Worm (Caenorhabditis elegans): ENCODE measurements around the gene Y9C2UA.1.
A peak's percentile ranks its signal among the peaks of the same experiment; 100 is the strongest.

Y9C2UA.1 gene

DNA sequence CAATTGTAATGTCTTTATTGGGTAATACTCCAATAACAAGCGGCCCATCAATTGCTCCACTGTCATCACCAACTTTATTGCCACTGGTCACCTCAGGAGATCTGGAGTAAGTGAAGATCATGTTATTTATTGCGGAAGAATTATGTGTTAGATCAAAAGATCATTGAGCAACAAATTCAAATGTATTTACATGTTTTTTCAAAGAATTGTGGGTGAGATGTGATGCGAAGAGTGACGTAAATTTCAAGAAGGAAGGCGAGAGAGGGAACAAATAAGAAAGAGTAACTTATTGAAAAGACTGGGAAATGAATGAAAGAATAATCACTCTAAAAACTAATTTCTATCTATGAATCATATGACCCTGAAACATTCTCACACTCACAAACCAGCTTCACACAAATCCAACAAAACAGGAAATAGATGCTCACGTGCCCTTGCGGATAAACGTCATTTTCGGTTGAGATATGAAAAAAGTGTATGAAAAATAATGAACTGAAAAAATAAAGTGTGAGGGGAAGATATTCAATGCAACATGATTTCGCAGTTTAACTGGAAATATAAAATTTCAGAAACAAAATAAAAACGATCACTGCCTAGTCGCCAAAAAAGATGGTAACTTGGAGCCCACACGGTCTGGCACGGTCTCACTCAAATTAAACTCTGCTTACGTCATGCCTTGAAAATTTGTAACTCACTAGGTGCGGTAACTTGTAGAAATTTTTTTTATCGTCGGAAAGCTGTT is 18.5 kb upstream of the Y9C2UA.1 start:
- TF ChIP-seq aha-1 (tag) (peak; percentile 51), unc-62 (GFP tag; optimal IDR thresholded peaks at IDR 0.05 in 1 of 2) (peak in 1 of 2 experiments; percentile 68), unc-62 (tag; optimal IDR thresholded peaks at IDR 0.05) (no peak), skn-1 (tag; optimal IDR thresholded peaks at IDR 0.05) (no peak), ama-1 (optimal IDR thresholded peaks at IDR 0.05) (no peak), F49E8.2 (tag; optimal IDR thresholded peaks at IDR 0.05; ENCODE audit: borderline replicate concordance) (no peak), hlh-30 (tag; optimal IDR thresholded peaks at IDR 0.05; ENCODE audit: insufficient read depth) (peak; percentile 15), Y48G9A.11 (GFP tag; IDR thresholded peaks at IDR 0.05) (no peak)

DNA sequence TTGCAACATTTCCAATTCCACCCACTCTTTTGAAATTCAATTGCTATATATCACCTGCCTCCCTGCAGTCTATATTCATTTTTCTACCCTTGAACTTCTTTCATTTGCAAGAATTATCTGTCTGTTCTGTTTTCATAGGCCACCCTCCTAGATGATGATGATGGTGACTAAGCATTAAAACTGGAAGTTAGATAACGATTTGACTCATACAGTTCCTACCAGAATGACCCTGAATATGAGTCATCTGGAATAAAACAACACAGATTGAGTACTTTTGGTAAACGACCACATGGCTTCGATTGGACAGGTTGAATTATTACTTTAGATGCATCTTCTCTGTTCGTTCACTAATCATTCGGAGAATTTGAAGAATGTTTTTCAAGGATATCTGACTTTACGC is 15.1 kb upstream of the Y9C2UA.1 start:
- TF ChIP-seq ZK546.5 (tag; optimal IDR thresholded peaks at IDR 0.05) = no peak
- TF ChIP-seq mes-2 (tag; optimal IDR thresholded peaks at IDR 0.05; ENCODE audit: poor library complexity, severe bottlenecking) = peak; percentile 6

DNA sequence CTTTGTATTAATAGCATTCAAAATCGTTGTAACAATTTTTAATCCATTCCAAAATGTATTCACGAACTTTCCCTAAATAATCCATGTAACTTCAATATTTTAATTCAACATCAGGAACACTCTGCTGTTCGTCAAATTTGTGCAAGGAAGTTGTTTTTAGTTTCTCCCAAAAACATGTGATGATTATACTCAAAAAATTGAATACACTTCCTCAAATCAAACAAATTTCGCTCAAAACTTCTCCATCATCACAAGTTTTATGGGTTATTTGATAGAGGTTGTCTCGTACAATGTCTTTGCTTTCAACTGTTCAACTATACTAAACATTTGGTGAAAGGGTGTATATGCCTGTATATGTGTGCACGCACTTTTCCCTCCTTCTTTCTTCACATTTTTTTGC is 14.4 kb upstream of the Y9C2UA.1 start:
- TF ChIP-seq aha-1 (tag) (peak; percentile 72), dpl-1 (GFP tag; optimal IDR thresholded peaks at IDR 0.05) (no peak), hlh-30 (tag; optimal IDR thresholded peaks at IDR 0.05; ENCODE audit: insufficient read depth) (peak; percentile 6), nhr-28 (tag; optimal IDR thresholded peaks at IDR 0.05) (peak; percentile 29), lin-39 (tag; optimal IDR thresholded peaks at IDR 0.05) (no peak), mep-1 (tag; optimal IDR thresholded peaks at IDR 0.05) (no peak), dve-1 (tag; optimal IDR thresholded peaks at IDR 0.05; ENCODE audit: insufficient read depth) (peak; percentile 57), lim-7 (GFP tag; IDR thresholded peaks at IDR 0.05) (no peak), ztf-11 (tag; optimal IDR thresholded peaks at IDR 0.05) (no peak), unc-39 (tag; optimal IDR thresholded peaks at IDR 0.05) (no peak), pqm-1 (tag; optimal IDR thresholded peaks at IDR 0.05) (peak; percentile 44), php-3 (GFP tag; IDR thresholded peaks at IDR 0.05) (0 out of 2 replicates have a peak, but pooled peaks have one; percentile 16), daf-16 (GFP tag; optimal IDR thresholded peaks at IDR 0.05) (no peak), daf-16 (tag; optimal IDR thresholded peaks at IDR 0.05) (peak; percentile 32)

DNA sequence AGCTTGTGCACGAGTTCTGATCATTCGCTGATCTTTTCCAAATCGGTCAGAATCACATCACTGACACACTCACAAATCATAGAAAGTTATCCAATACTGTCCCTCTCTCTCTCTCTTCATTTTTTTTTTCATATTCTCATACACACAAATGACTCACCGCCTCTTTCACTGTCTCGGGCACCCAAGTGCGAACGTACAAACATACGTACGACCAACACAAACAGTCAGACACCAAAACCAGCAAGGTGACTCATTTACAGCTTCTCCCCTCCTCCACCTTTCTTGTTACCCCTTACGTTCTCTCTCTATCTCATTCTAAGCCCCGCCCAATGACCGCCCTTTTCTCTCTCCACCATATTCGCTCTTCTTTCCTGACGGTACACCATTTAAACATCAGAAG is 12.5 kb upstream of the Y9C2UA.1 start:
- TF ChIP-seq ces-1 (GFP tag; optimal IDR thresholded peaks at IDR 0.05) (no peak), ama-1 (optimal IDR thresholded peaks at IDR 0.05) (peak; percentile 27), vab-7 (GFP tag; IDR thresholded peaks at IDR 0.05) (no peak), rbr-2 (tag; optimal IDR thresholded peaks at IDR 0.05) (no peak), dmd-9 (GFP tag; IDR thresholded peaks at IDR 0.05) (no peak), nhr-76 (tag; optimal IDR thresholded peaks at IDR 0.05) (no peak), snpc-1.2 (GFP tag; IDR thresholded peaks at IDR 0.05) (no peak), zag-1 (tag; optimal IDR thresholded peaks at IDR 0.05) (no peak), hmg-1.1 (GFP tag; IDR thresholded peaks at IDR 0.05) (0 out of 2 replicates have a peak, but pooled peaks have one; percentile 10), zip-2 (tag; optimal IDR thresholded peaks at IDR 0.05) (no peak), hlh-30 (tag; optimal IDR thresholded peaks at IDR 0.05; ENCODE audit: insufficient read depth) (peak; percentile 50), F10B5.3 (tag; optimal IDR thresholded peaks at IDR 0.05) (no peak), mdl-1 (tag; optimal IDR thresholded peaks at IDR 0.05) (peak in 1 of 2 experiments; percentile 37), nhr-28 (tag; optimal IDR thresholded peaks at IDR 0.05) (peak; percentile 25), ZK337.2 (GFP tag; IDR thresholded peaks at IDR 0.05) (no peak), nhr-42 (GFP tag; IDR thresholded peaks at IDR 0.05) (0 out of 2 replicates have a peak, but pooled peaks have one; percentile 30), mes-2 (tag; optimal IDR thresholded peaks at IDR 0.05; ENCODE audit: poor library complexity, severe bottlenecking) (peak; percentile 52), mep-1 (tag; optimal IDR thresholded peaks at IDR 0.05) (peak; percentile 47), nhr-6 (tag; optimal IDR thresholded peaks at IDR 0.05) (peak; percentile 87), lsy-2 (tag; optimal IDR thresholded peaks at IDR 0.05) (peak in 1 of 2 experiments; percentile 24), spr-3 (GFP tag; optimal IDR thresholded peaks at IDR 0.05) (no peak), mdt-29 (GFP tag; IDR thresholded peaks at IDR 0.05) (no peak), nhr-25 (tag; optimal IDR thresholded peaks at IDR 0.05; ENCODE audit: borderline replicate concordance, insufficient read depth) (no peak), pha-4 (GFP tag; IDR thresholded peaks at IDR 0.05) (no peak), pha-4 (tag; optimal IDR thresholded peaks at IDR 0.05) (peak; percentile 95), attf-4 (tag; optimal IDR thresholded peaks at IDR 0.05) (no peak), arid-1 (GFP tag; conservative IDR thresholded peaks at IDR 0.05) (0 out of 2 replicates have a peak, but pooled peaks have one; percentile 35), nhr-41 (GFP tag; IDR thresholded peaks at IDR 0.05) (no peak)
